Fruit fly (Drosophila melanogaster) whole organism, embryonic: ENCODE results near the gene Atat.

Experiments
- Abd-B ChIP-seq: fragments of 200-800 bp; sonication (Bioruptor generic); optimal IDR thresholded peaks from 2 replicates; lab custom pipeline; 2018; ENCODE audit warnings: missing biosample characterization, mild to moderate bottlenecking, missing genetic modification characterization, moderate library complexity
- Atf3 ChIP-seq: fragments of 200-800 bp; sonication (Bioruptor generic); optimal IDR thresholded peaks from 3 replicates; lab custom pipeline; 2016; ENCODE audit warnings: missing biosample characterization, missing genetic modification characterization
- B-H2 ChIP-seq: fragments of 200-800 bp; sonication (Bioruptor generic); optimal IDR thresholded peaks from 2 replicates; lab custom pipeline; 2018; ENCODE audit warnings: missing biosample characterization, mild to moderate bottlenecking, missing genetic modification characterization
- Bgb ChIP-seq: fragments of 200-800 bp; sonication (Bioruptor generic); IDR thresholded peaks from 2 replicates; pipeline ENCODE4 v1.3.6; 2022; ENCODE audit warnings: missing biosample characterization, missing genetic modification characterization; ENCODE audit not compliant: partially characterized antibody
- CG10267 ChIP-seq: fragments of 200-800 bp; sonication (Bioruptor generic); optimal IDR thresholded peaks from 2 replicates; lab custom pipeline; 2018; ENCODE audit warnings: missing biosample characterization, mild to moderate bottlenecking, missing genetic modification characterization, moderate library complexity
- CG10366 ChIP-seq: fragments of 200-800 bp; sonication (Bioruptor generic); IDR thresholded peaks from 2 replicates; pipeline ENCODE4 v1.3.6; 2022; ENCODE audit warnings: missing biosample characterization, missing genetic modification characterization
- CG10979 ChIP-seq: fragments of 200-800 bp; sonication (Bioruptor generic); optimal IDR thresholded peaks from 2 replicates; lab custom pipeline; 2018; ENCODE audit warnings: missing biosample characterization, mild to moderate bottlenecking, missing genetic modification characterization, moderate library complexity
- CG11398 ChIP-seq: fragments of 200-800 bp; sonication (Bioruptor generic); optimal IDR thresholded peaks from 2 replicates; lab custom pipeline; 2016; ENCODE audit warnings: missing biosample characterization, missing genetic modification characterization
- CG11696 ChIP-seq: fragments of 200-800 bp; sonication (Bioruptor generic); IDR thresholded peaks from 2 replicates; pipeline ENCODE4 v1.3.6; 2022; ENCODE audit warnings: missing biosample characterization, missing genetic modification characterization
- CG14965 ChIP-seq: fragments of 200-800 bp; sonication (Bioruptor generic); optimal IDR thresholded peaks from 2 replicates; lab custom pipeline; 2016; ENCODE audit warnings: missing biosample characterization, missing genetic modification characterization, borderline replicate concordance
- CG17359 ChIP-seq: fragments of 200-800 bp; sonication (Bioruptor generic); optimal IDR thresholded peaks from 3 replicates; lab custom pipeline; 2018; ENCODE audit warnings: missing biosample characterization, mild to moderate bottlenecking, missing genetic modification characterization, moderate library complexity
- CG17568 ChIP-seq: fragments of 200-800 bp; sonication (Bioruptor generic); optimal IDR thresholded peaks from 2 replicates; lab custom pipeline; 2018; ENCODE audit warnings: missing biosample characterization, mild to moderate bottlenecking, missing genetic modification characterization, moderate library complexity
- CG1792 ChIP-seq: fragments of 200-800 bp; sonication (Bioruptor generic); optimal IDR thresholded peaks from 2 replicates; lab custom pipeline; 2016; ENCODE audit warnings: missing biosample characterization, missing genetic modification characterization
- CG18619 ChIP-seq: fragments of 200-800 bp; sonication (Bioruptor generic); optimal IDR thresholded peaks from 3 replicates; lab custom pipeline; 2017; ENCODE audit warnings: missing biosample characterization, mild to moderate bottlenecking, missing genetic modification characterization
- CG2202 ChIP-seq: fragments of 200-800 bp; sonication (Bioruptor generic); optimal IDR thresholded peaks from 2 replicates; lab custom pipeline; 2018; ENCODE audit warnings: missing biosample characterization, mild to moderate bottlenecking, missing genetic modification characterization
- CG31441 ChIP-seq: fragments of 200-800 bp; sonication (Bioruptor generic); IDR thresholded peaks from 2 replicates; pipeline ENCODE4 v1.3.6; 2022; ENCODE audit warnings: missing biosample characterization, missing genetic modification characterization
- CG9932 ChIP-seq: fragments of 200-800 bp; sonication (Bioruptor generic); IDR thresholded peaks from 2 replicates; pipeline ENCODE4 v1.3.6; 2022; ENCODE audit warnings: missing biosample characterization, missing genetic modification characterization
- D19A ChIP-seq: fragments of 200-800 bp; optimal IDR thresholded peaks from 3 replicates; lab custom pipeline; 2019; ENCODE audit warnings: missing biosample characterization, mild to moderate bottlenecking, missing genetic modification characterization, moderate library complexity
- HHEX ChIP-seq: fragments of 200-800 bp; sonication (Bioruptor generic); optimal IDR thresholded peaks from 3 replicates; lab custom pipeline; 2017; ENCODE audit warnings: missing biosample characterization, mild to moderate bottlenecking, missing genetic modification characterization, missing genetic modification reagents
- HLH54F ChIP-seq: fragments of 200-800 bp; sonication (Bioruptor generic); optimal IDR thresholded peaks from 3 replicates; lab custom pipeline; 2016; ENCODE audit warnings: missing biosample characterization, missing genetic modification characterization
- Hr51 ChIP-seq, 2 experiments: fragments of 200-800 bp; sonication (Bioruptor generic); optimal IDR thresholded peaks; 2 replicates in 1 of 2; 3 replicates in 1 of 2; lab custom pipeline; 2016 to 2018; ENCODE audit warnings: missing biosample characterization in 2 of 2, missing genetic modification characterization in 2 of 2, mild to moderate bottlenecking in 1 of 2, moderate library complexity in 1 of 2
- Kr ChIP-seq: fragments of 200-800 bp; sonication (Bioruptor generic); optimal IDR thresholded peaks from 2 replicates; lab custom pipeline; 2017; ENCODE audit warnings: missing biosample characterization, mild to moderate bottlenecking, missing genetic modification characterization
- Lpt ChIP-seq: fragments of >200 bp; optimal IDR thresholded peaks from 2 replicates; lab custom pipeline; 2018; ENCODE audit warnings: missing biosample characterization, missing genetic modification characterization
- NC2α ChIP-seq: fragments of 200-800 bp; sonication (Bioruptor generic); optimal IDR thresholded peaks from 2 replicates; lab custom pipeline; 2016; ENCODE audit warnings: missing biosample characterization, missing genetic modification characterization
- NC2β ChIP-seq: fragments of 200-800 bp; sonication (Bioruptor generic); optimal IDR thresholded peaks from 2 replicates; lab custom pipeline; 2016; ENCODE audit warnings: missing biosample characterization, missing genetic modification characterization
- Nf-YB ChIP-seq: fragments of 200-800 bp; sonication (Bioruptor generic); optimal IDR thresholded peaks from 3 replicates; lab custom pipeline; 2019; ENCODE audit warnings: missing biosample characterization, mild to moderate bottlenecking, missing genetic modification characterization, moderate library complexity
- Nf-YC ChIP-seq: fragments of 200-800 bp; optimal IDR thresholded peaks from 3 replicates; lab custom pipeline; 2019; ENCODE audit warnings: missing biosample characterization, mild to moderate bottlenecking, missing genetic modification characterization, moderate library complexity
- NfI ChIP-seq: fragments of 200-800 bp; sonication (Bioruptor generic); optimal IDR thresholded peaks from 3 replicates; lab custom pipeline; 2018; ENCODE audit warnings: missing biosample characterization, mild to moderate bottlenecking, missing genetic modification characterization, moderate library complexity
- Sin3A ChIP-seq: fragments of >200 bp; optimal IDR thresholded peaks from 2 replicates; lab custom pipeline; 2018
- abd-A ChIP-seq: fragments of 200-800 bp; sonication (Bioruptor generic); optimal IDR thresholded peaks from 3 replicates; lab custom pipeline; 2019; ENCODE audit warnings: missing biosample characterization, mild to moderate bottlenecking, missing genetic modification characterization, moderate library complexity
- ato ChIP-seq: fragments of 200-800 bp; sonication (Bioruptor generic); IDR thresholded peaks from 2 replicates; pipeline ENCODE4 v1.3.6; 2022; ENCODE audit warnings: missing biosample characterization, missing genetic modification characterization; ENCODE audit not compliant: partially characterized antibody
- btn ChIP-seq: fragments of 200-800 bp; sonication (Bioruptor generic); optimal IDR thresholded peaks from 2 replicates; lab custom pipeline; 2016; ENCODE audit warnings: missing biosample characterization, missing genetic modification characterization
- chn ChIP-seq: fragments of 200-800 bp; sonication (Bioruptor generic); optimal IDR thresholded peaks from 2 replicates; lab custom pipeline; 2016; ENCODE audit warnings: missing biosample characterization, missing genetic modification characterization
- dmrt11E ChIP-seq: fragments of 200-800 bp; sonication (Bioruptor generic); optimal IDR thresholded peaks from 3 replicates; lab custom pipeline; 2018; ENCODE audit warnings: missing biosample characterization, mild to moderate bottlenecking, missing genetic modification characterization, moderate library complexity
- ewg ChIP-seq: fragments of 200-800 bp; sonication (Bioruptor generic); optimal IDR thresholded peaks from 3 replicates; lab custom pipeline; 2017; ENCODE audit warnings: mild to moderate bottlenecking, missing biosample characterization, missing genetic modification reagents, missing genetic modification characterization
- fru ChIP-seq: fragments of >200 bp; optimal IDR thresholded peaks from 2 replicates; lab custom pipeline; 2017
- fu2 ChIP-seq: fragments of 200-800 bp; sonication (Bioruptor generic); optimal IDR thresholded peaks from 2 replicates; lab custom pipeline; 2016; ENCODE audit warnings: missing biosample characterization, missing genetic modification characterization
- gsb ChIP-seq: fragments of 200-800 bp; sonication (Bioruptor generic); IDR thresholded peaks from 2 replicates; pipeline ENCODE4 v1.3.6; 2022; ENCODE audit warnings: missing biosample characterization, missing genetic modification characterization
- hkb ChIP-seq, 2 experiments: fragments of 200-800 bp in 1 of 2; fragments of >200 bp in 1 of 2; sonication (Bioruptor generic) in 1 of 2; IDR thresholded peaks in 1 of 2; optimal IDR thresholded peaks in 1 of 2; 2 replicates each; pipeline versions ENCODE4 v1.3.6 to Lab custom; 2017 to 2022; ENCODE audit warnings: missing biosample characterization in 1 of 2, missing genetic modification characterization in 1 of 2
- nerfin-2 ChIP-seq: fragments of 200-800 bp; sonication (Bioruptor generic); IDR thresholded peaks from 2 replicates; pipeline ENCODE4 v1.3.6; 2022; ENCODE audit warnings: missing biosample characterization, missing genetic modification characterization; ENCODE audit not compliant: partially characterized antibody
- oc ChIP-seq: fragments of 200-800 bp; sonication (Bioruptor generic); optimal IDR thresholded peaks from 2 replicates; lab custom pipeline; 2018; ENCODE audit warnings: missing biosample characterization, mild to moderate bottlenecking, missing genetic modification characterization, moderate library complexity
- onecut ChIP-seq: fragments of 200-800 bp; sonication (Bioruptor generic); IDR thresholded peaks from 2 replicates; pipeline ENCODE4 v1.3.6; 2022; ENCODE audit warnings: missing biosample characterization, missing genetic modification characterization
- p53 ChIP-seq: fragments of 200-800 bp; sonication (Bioruptor generic); optimal IDR thresholded peaks from 2 replicates; lab custom pipeline; 2016; ENCODE audit warnings: missing biosample characterization, missing genetic modification characterization
- pho ChIP-seq: fragments of 200-800 bp; sonication (Bioruptor generic); optimal IDR thresholded peaks from 2 replicates; lab custom pipeline; 2016; ENCODE audit warnings: missing biosample characterization, missing genetic modification characterization
- ranshi ChIP-seq: fragments of 200-800 bp; sonication (Bioruptor generic); IDR thresholded peaks from 2 replicates; pipeline ENCODE4 v1.3.6; 2022; ENCODE audit warnings: missing biosample characterization, missing genetic modification characterization
- repo ChIP-seq: fragments of 200-800 bp; sonication (Bioruptor generic); optimal IDR thresholded peaks from 2 replicates; lab custom pipeline; 2016; ENCODE audit warnings: missing biosample characterization, missing genetic modification characterization
- tup ChIP-seq: fragments of 200-800 bp; sonication (Bioruptor generic); optimal IDR thresholded peaks from 2 replicates; lab custom pipeline; 2016; ENCODE audit warnings: missing biosample characterization, mild to moderate bottlenecking, missing genetic modification characterization, moderate library complexity
- vfl ChIP-seq: fragments of 200-800 bp; sonication (Bioruptor generic); optimal IDR thresholded peaks from 2 replicates; lab custom pipeline; 2016; ENCODE audit warnings: missing biosample characterization, missing genetic modification characterization
- z ChIP-seq: fragments of 200-800 bp; sonication (Bioruptor generic); IDR thresholded peaks from 3 replicates; pipeline ENCODE4 v1.3.6; 2022; ENCODE audit warnings: missing biosample characterization, missing genetic modification characterization

Gene Atat

DNA sequence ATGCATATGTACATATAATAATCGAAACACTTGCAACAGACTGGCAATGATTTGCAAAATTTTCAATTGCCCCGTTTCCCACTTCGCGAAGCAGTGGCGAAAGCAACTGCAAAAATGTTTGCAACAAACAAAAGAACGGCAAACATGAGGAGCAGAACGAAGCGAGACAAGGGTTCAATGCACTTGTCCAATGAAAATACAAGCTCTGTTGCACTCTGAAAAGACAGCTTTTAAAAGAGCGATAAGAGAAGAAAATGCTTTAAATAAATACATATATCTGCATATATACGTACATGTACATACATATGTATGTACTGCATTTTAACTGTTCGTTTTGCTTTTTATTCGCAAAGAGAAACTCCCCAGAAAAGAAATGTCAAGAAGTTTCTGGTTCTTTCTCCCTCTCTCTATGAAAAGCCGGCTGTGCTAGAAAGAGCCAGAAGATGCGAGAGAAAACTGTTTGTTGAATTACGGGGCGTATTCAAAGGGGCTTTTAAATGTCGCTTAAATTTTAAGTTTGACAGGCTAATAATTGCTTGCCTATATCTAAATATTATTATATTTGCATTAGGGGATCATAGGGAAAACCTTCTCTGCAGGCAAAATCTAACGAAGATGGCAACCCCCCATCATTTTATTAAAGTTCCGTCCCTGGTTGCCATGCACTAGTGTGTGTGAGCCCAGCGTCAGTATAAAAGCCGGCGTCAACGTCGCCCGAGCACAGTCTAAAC lies 43.0 kb downstream of the Atat start, which contains the start of gene Hsp27 (continued):
- TF ChIP-seq NC2α (GFP tag; lab: Kevin White, UChicago): peak; percentile 65
- no peak for TF ChIP-seq Lpt (GFP tag; lab: Kevin White, UChicago)
- peak; percentile 89 for TF ChIP-seq repo (GFP tag; lab: Kevin White, UChicago)
- peak; percentile 85 for TF ChIP-seq NC2β
- TF ChIP-seq CG17568 (GFP tag; lab: Kevin White, UChicago): peak; percentile 96
- TF ChIP-seq CG14965 (GFP tag; lab: Kevin White, UChicago): peak; percentile 61
- TF ChIP-seq fru (lab: Kevin White, UChicago): no peak
- TF ChIP-seq NfI (GFP tag; lab: Kevin White, UChicago): peak; percentile 97
- peak; percentile 75 for TF ChIP-seq B-H2
- peak; percentile 96 for TF ChIP-seq D19A (tag; lab: Kevin White, UChicago)
- peak; percentile 96 for TF ChIP-seq gsb
- TF ChIP-seq hkb (optimal IDR thresholded peaks at IDR 0.05; lab: Kevin White, UChicago): no peak
- peak; percentile 99 for TF ChIP-seq hkb (GFP tag; IDR thresholded peaks at IDR 0.05; lab: Robert Waterston, UW)
- peak; percentile 94 for TF ChIP-seq CG10267 (tag; lab: Kevin White, UChicago)
- peak; percentile 99 for TF ChIP-seq CG10979 (tag; lab: Kevin White, UChicago)
- TF ChIP-seq ato (GFP tag; lab: Robert Waterston, UW): no peak
- TF ChIP-seq onecut (GFP tag; lab: Robert Waterston, UW): peak; percentile 94
- TF ChIP-seq CG11696: peak; percentile 93
- peak; percentile 94 for TF ChIP-seq btn (GFP tag; lab: Kevin White, UChicago)
- TF ChIP-seq HLH54F: peak; percentile 86
- peak; percentile 93 for TF ChIP-seq tup (GFP tag; lab: Kevin White, UChicago)
- peak; percentile 99 for TF ChIP-seq CG31441 (GFP tag; lab: Robert Waterston, UW)
- peak; percentile 99 for TF ChIP-seq ranshi (GFP tag; lab: Robert Waterston, UW)
- TF ChIP-seq dmrt11E (tag; lab: Kevin White, UChicago): peak; percentile 95
- peak; percentile 82 for TF ChIP-seq Nf-YC (tag; lab: Kevin White, UChicago)
- TF ChIP-seq HHEX (GFP tag; lab: Kevin White, UChicago): peak; percentile 97
- peak; percentile 95 for TF ChIP-seq CG2202
- peak; percentile 48; the same call in 1 of the 2 replicates for TF ChIP-seq nerfin-2 (GFP tag; lab: Robert Waterston, UW)
- peak; percentile 86 for TF ChIP-seq Nf-YB (GFP tag; lab: Kevin White, UChicago)
- peak; percentile 75 for TF ChIP-seq fu2 (GFP tag; lab: Kevin White, UChicago)
- TF ChIP-seq Abd-B: peak; percentile 97
- peak; percentile 97 for TF ChIP-seq vfl (GFP tag; lab: Kevin White, UChicago)
- peak; percentile 97 for TF ChIP-seq ewg
- peak; percentile 84 for TF ChIP-seq pho (GFP tag; lab: Kevin White, UChicago)
- peak; percentile 78; the same call in 2 of the 3 replicates for TF ChIP-seq z (GFP tag; lab: Robert Waterston, UW)
- peak; percentile 96 for TF ChIP-seq chn (GFP tag; lab: Kevin White, UChicago)
- peak; percentile 97 for TF ChIP-seq CG18619
- TF ChIP-seq abd-A (tag; lab: Kevin White, UChicago): peak; percentile 64
- no peak for TF ChIP-seq Bgb (GFP tag; lab: Robert Waterston, UW)
- TF ChIP-seq CG10366 (GFP tag; lab: Robert Waterston, UW): peak; percentile 97
- peak; percentile 76 for TF ChIP-seq p53 (GFP tag; lab: Kevin White, UChicago)
- peak; percentile 92 for TF ChIP-seq CG1792 (GFP tag; lab: Kevin White, UChicago)
- TF ChIP-seq Hr51 (GFP tag; optimal IDR thresholded peaks at IDR 0.05; lab: Kevin White, UChicago): peak; percentile 91 to 97
- TF ChIP-seq CG17359 (tag; lab: Kevin White, UChicago): peak; percentile 99
- no peak for TF ChIP-seq Sin3A (lab: Kevin White, UChicago)
- peak; percentile 60 for TF ChIP-seq CG11398
- peak; percentile 74 for TF ChIP-seq Atf3 (GFP tag; lab: Kevin White, UChicago)
- TF ChIP-seq CG9932: peak; percentile 96
- TF ChIP-seq Kr (GFP tag; lab: Kevin White, UChicago): peak; percentile 33
- peak; percentile 99 for TF ChIP-seq oc (tag; lab: Kevin White, UChicago)
